Fruit fly (Drosophila melanogaster) whole organism, embryonic: ENCODE measurements around the gene CG15725.

Source experiments
- Abd-B ChIP-seq: fragments of 200-800 bp; sonication (Bioruptor generic); optimal IDR thresholded peaks from 2 replicates; lab custom pipeline; 2018; ENCODE audit warnings: missing biosample characterization, mild to moderate bottlenecking, missing genetic modification characterization, moderate library complexity
- Bteb2 ChIP-seq: fragments of 200-800 bp; sonication (Bioruptor generic); optimal IDR thresholded peaks from 2 replicates; lab custom pipeline; 2016; ENCODE audit warnings: missing biosample characterization, missing genetic modification characterization
- CG10979 ChIP-seq: fragments of 200-800 bp; sonication (Bioruptor generic); optimal IDR thresholded peaks from 2 replicates; lab custom pipeline; 2018; ENCODE audit warnings: missing biosample characterization, mild to moderate bottlenecking, missing genetic modification characterization, moderate library complexity
- CG12942 ChIP-seq: fragments of 200-800 bp; sonication (Bioruptor generic); optimal IDR thresholded peaks from 3 replicates; lab custom pipeline; 2016; ENCODE audit warnings: missing biosample characterization, missing genetic modification characterization
- CG13296 ChIP-seq: fragments of 200-800 bp; sonication (Bioruptor generic); optimal IDR thresholded peaks from 3 replicates; lab custom pipeline; 2018; ENCODE audit warnings: missing biosample characterization, mild to moderate bottlenecking, missing genetic modification characterization
- CG13775 ChIP-seq: fragments of 200-800 bp; sonication (Bioruptor generic); optimal IDR thresholded peaks from 3 replicates; lab custom pipeline; 2017; ENCODE audit warnings: missing biosample characterization, mild to moderate bottlenecking, missing genetic modification characterization
- CG14014 ChIP-seq: fragments of 200-800 bp; sonication (Bioruptor generic); IDR thresholded peaks from 2 replicates; pipeline ENCODE4 v1.3.6; 2022; ENCODE audit warnings: missing biosample characterization, missing genetic modification characterization
- CG14050 ChIP-seq: fragments of 200-800 bp; sonication (Bioruptor generic); IDR thresholded peaks from 3 replicates; pipeline ENCODE4 v1.3.6; 2022; ENCODE audit warnings: missing biosample characterization, missing genetic modification characterization
- CG16815 ChIP-seq: fragments of 200-800 bp; sonication (Bioruptor generic); optimal IDR thresholded peaks from 3 replicates; lab custom pipeline; 2017; ENCODE audit warnings: missing biosample characterization, mild to moderate bottlenecking, missing genetic modification characterization
- CG32532 ChIP-seq: fragments of 200-800 bp; sonication (Bioruptor generic); IDR thresholded peaks from 2 replicates; pipeline ENCODE4 v1.3.6; 2022; ENCODE audit warnings: missing biosample characterization, missing genetic modification characterization
- CG32767 ChIP-seq: fragments of 200-800 bp; sonication (Bioruptor generic); IDR thresholded peaks from 2 replicates; pipeline ENCODE4 v1.3.6; 2022; ENCODE audit warnings: missing biosample characterization, missing genetic modification characterization
- CG34224 ChIP-seq: fragments of 200-800 bp; sonication (Bioruptor generic); IDR thresholded peaks from 3 replicates; pipeline ENCODE4 v1.3.6; 2022; ENCODE audit warnings: missing biosample characterization, missing genetic modification characterization; ENCODE audit not compliant: partially characterized antibody
- CG34376 ChIP-seq: fragments of 200-800 bp; sonication (Bioruptor generic); optimal IDR thresholded peaks from 2 replicates; lab custom pipeline; 2018; ENCODE audit warnings: missing biosample characterization, mild to moderate bottlenecking, missing genetic modification characterization
- CG4328 ChIP-seq: fragments of 200-800 bp; sonication (Bioruptor generic); optimal IDR thresholded peaks from 3 replicates; lab custom pipeline; 2017; ENCODE audit warnings: missing biosample characterization, missing genetic modification reagents, missing genetic modification characterization
- CG5953 ChIP-seq: fragments of 200-800 bp; sonication (Bioruptor generic); IDR thresholded peaks from 2 replicates; pipeline ENCODE4 v1.3.6; 2022; ENCODE audit warnings: missing biosample characterization, missing genetic modification characterization
- CG6175 ChIP-seq: fragments of 200-800 bp; sonication (Bioruptor generic); IDR thresholded peaks from 3 replicates; pipeline ENCODE4 v1.3.6; 2022; ENCODE audit warnings: missing biosample characterization, missing genetic modification characterization
- CG8089 ChIP-seq: fragments of 200-800 bp; sonication (Bioruptor generic); optimal IDR thresholded peaks from 3 replicates; lab custom pipeline; 2016; ENCODE audit warnings: missing biosample characterization, missing genetic modification characterization
- CrebB ChIP-seq: fragments of 200-800 bp; sonication (Bioruptor generic); optimal IDR thresholded peaks from 3 replicates; lab custom pipeline; 2018; ENCODE audit warnings: missing biosample characterization, mild to moderate bottlenecking, missing genetic modification characterization
- Dbx ChIP-seq: fragments of 200-800 bp; sonication (Bioruptor generic); IDR thresholded peaks from 3 replicates; pipeline ENCODE4 v1.3.6; 2022; ENCODE audit warnings: missing biosample characterization, missing genetic modification characterization
- Dref ChIP-seq: fragments of 200-800 bp; sonication (Bioruptor generic); IDR thresholded peaks from 2 replicates; pipeline ENCODE4 v1.3.6; 2022; ENCODE audit warnings: missing biosample characterization, missing genetic modification characterization
- Fer2 ChIP-seq: fragments of 200-800 bp; sonication (Bioruptor generic); optimal IDR thresholded peaks from 2 replicates; lab custom pipeline; 2018; ENCODE audit warnings: missing biosample characterization, mild to moderate bottlenecking, missing genetic modification characterization, moderate library complexity
- H15 ChIP-seq: fragments of 200-800 bp; sonication (Bioruptor generic); IDR thresholded peaks from 3 replicates; pipeline ENCODE4 v1.3.6; 2022; ENCODE audit warnings: missing biosample characterization, missing genetic modification characterization
- HHEX ChIP-seq: fragments of 200-800 bp; sonication (Bioruptor generic); optimal IDR thresholded peaks from 3 replicates; lab custom pipeline; 2017; ENCODE audit warnings: missing biosample characterization, mild to moderate bottlenecking, missing genetic modification characterization, missing genetic modification reagents
- HmgZ ChIP-seq: fragments of 200-800 bp; sonication (Bioruptor generic); optimal IDR thresholded peaks from 2 replicates; lab custom pipeline; 2018; ENCODE audit warnings: missing biosample characterization, mild to moderate bottlenecking, missing genetic modification characterization
- Hr3 ChIP-seq: fragments of 200-800 bp; sonication (Bioruptor generic); optimal IDR thresholded peaks from 3 replicates; lab custom pipeline; 2016; ENCODE audit warnings: missing biosample characterization, missing genetic modification characterization
- Jarid2 ChIP-seq: fragments of 200-800 bp; sonication (Bioruptor generic); optimal IDR thresholded peaks from 3 replicates; lab custom pipeline; 2017; ENCODE audit warnings: mild to moderate bottlenecking, missing biosample characterization, missing genetic modification reagents, missing genetic modification characterization
- MESR4 ChIP-seq: fragments of 200-800 bp; sonication (Bioruptor generic); optimal IDR thresholded peaks from 2 replicates; lab custom pipeline; 2018; ENCODE audit warnings: missing biosample characterization, mild to moderate bottlenecking, missing genetic modification characterization, moderate library complexity
- Meics ChIP-seq: fragments of 200-800 bp; sonication (Bioruptor generic); optimal IDR thresholded peaks from 2 replicates; lab custom pipeline; 2017; ENCODE audit warnings: missing biosample characterization, mild to moderate bottlenecking, missing genetic modification characterization
- NfI ChIP-seq: fragments of 200-800 bp; sonication (Bioruptor generic); optimal IDR thresholded peaks from 3 replicates; lab custom pipeline; 2018; ENCODE audit warnings: missing biosample characterization, mild to moderate bottlenecking, missing genetic modification characterization, moderate library complexity
- Oli ChIP-seq: fragments of 200-800 bp; sonication (Bioruptor generic); optimal IDR thresholded peaks from 2 replicates; lab custom pipeline; 2018; ENCODE audit warnings: missing biosample characterization, mild to moderate bottlenecking, missing genetic modification characterization, moderate library complexity
- Ptx1 ChIP-seq: fragments of 200-800 bp; sonication (Bioruptor generic); IDR thresholded peaks from 2 replicates; pipeline ENCODE4 v1.3.6; 2022; ENCODE audit warnings: missing biosample characterization, missing genetic modification characterization
- Six4 ChIP-seq: fragments of 200-800 bp; sonication (Bioruptor generic); optimal IDR thresholded peaks from 2 replicates; lab custom pipeline; 2016; ENCODE audit warnings: missing biosample characterization, missing genetic modification characterization
- al ChIP-seq: fragments of 200-800 bp; sonication (Bioruptor generic); IDR thresholded peaks from 2 replicates; pipeline ENCODE4 v1.3.6; 2022; ENCODE audit warnings: missing biosample characterization, missing genetic modification characterization
- cato ChIP-seq: fragments of 200-800 bp; sonication (Bioruptor generic); optimal IDR thresholded peaks from 2 replicates; lab custom pipeline; 2016; ENCODE audit warnings: missing biosample characterization, missing genetic modification characterization, borderline replicate concordance
- corto ChIP-seq: fragments of 200-800 bp; sonication (Bioruptor generic); optimal IDR thresholded peaks from 2 replicates; lab custom pipeline; 2016; ENCODE audit warnings: missing biosample characterization, mild to moderate bottlenecking, missing genetic modification characterization, moderate library complexity
- crc ChIP-seq: fragments of 200-800 bp; sonication (Bioruptor generic); optimal IDR thresholded peaks from 2 replicates; lab custom pipeline; 2016; ENCODE audit warnings: missing biosample characterization, missing genetic modification characterization
- croc ChIP-seq: fragments of 200-800 bp; sonication (Bioruptor generic); conservative IDR thresholded peaks from 3 replicates; pipeline ENCODE4 v1.3.6; 2022; ENCODE audit warnings: missing biosample characterization, missing genetic modification characterization
- fd3F ChIP-seq: fragments of 200-800 bp; sonication (Bioruptor generic); optimal IDR thresholded peaks from 2 replicates; lab custom pipeline; 2018; ENCODE audit warnings: missing biosample characterization, mild to moderate bottlenecking, missing genetic modification characterization, moderate library complexity
- fru ChIP-seq: fragments of >200 bp; optimal IDR thresholded peaks from 2 replicates; lab custom pipeline; 2017
- gro ChIP-seq: fragments of 200-800 bp; sonication (Bioruptor generic); optimal IDR thresholded peaks from 2 replicates; lab custom pipeline; 2016; ENCODE audit warnings: missing biosample characterization, missing genetic modification characterization
- gsb-n ChIP-seq: fragments of 200-800 bp; sonication (Bioruptor generic); optimal IDR thresholded peaks from 3 replicates; lab custom pipeline; 2018; ENCODE audit warnings: missing biosample characterization, mild to moderate bottlenecking, missing genetic modification characterization
- hb ChIP-seq: fragments of 200-800 bp; sonication (Bioruptor generic); IDR thresholded peaks from 3 replicates; pipeline ENCODE4 v1.3.6; 2022; ENCODE audit warnings: missing biosample characterization, missing genetic modification characterization; ENCODE audit not compliant: partially characterized antibody
- lilli ChIP-seq: fragments of 200-800 bp; sonication (Bioruptor generic); optimal IDR thresholded peaks from 3 replicates; lab custom pipeline; 2016; ENCODE audit warnings: missing biosample characterization, missing genetic modification characterization
- nmo ChIP-seq: fragments of 200-800 bp; sonication (Bioruptor generic); optimal IDR thresholded peaks from 2 replicates; lab custom pipeline; 2018; ENCODE audit warnings: missing biosample characterization, mild to moderate bottlenecking, missing genetic modification characterization, moderate library complexity
- org-1 ChIP-seq: fragments of 200-800 bp; sonication (Bioruptor generic); optimal IDR thresholded peaks from 2 replicates; lab custom pipeline; 2017; ENCODE audit warnings: missing biosample characterization, missing genetic modification characterization
- pum ChIP-seq: fragments of 200-800 bp; sonication (Bioruptor generic); optimal IDR thresholded peaks from 2 replicates; lab custom pipeline; 2016; ENCODE audit warnings: missing biosample characterization, missing genetic modification characterization
- schlank ChIP-seq: fragments of 200-800 bp; sonication (Bioruptor generic); optimal IDR thresholded peaks from 2 replicates; lab custom pipeline; 2018; ENCODE audit warnings: missing biosample characterization, mild to moderate bottlenecking, missing genetic modification characterization
- sim ChIP-seq: fragments of 200-800 bp; sonication (Bioruptor generic); IDR thresholded peaks from 2 replicates; pipeline ENCODE4 v1.3.6; 2022; ENCODE audit warnings: missing biosample characterization, missing genetic modification characterization
- stc ChIP-seq: fragments of 200-800 bp; sonication (Bioruptor generic); IDR thresholded peaks from 2 replicates; pipeline ENCODE4 v1.3.6; 2022; ENCODE audit warnings: missing biosample characterization, missing genetic modification characterization
- toy ChIP-seq: fragments of 200-800 bp; sonication (Bioruptor generic); IDR thresholded peaks from 2 replicates; pipeline ENCODE4 v1.3.6; 2022; ENCODE audit warnings: missing biosample characterization, missing genetic modification characterization

CG15725 gene

DNA sequence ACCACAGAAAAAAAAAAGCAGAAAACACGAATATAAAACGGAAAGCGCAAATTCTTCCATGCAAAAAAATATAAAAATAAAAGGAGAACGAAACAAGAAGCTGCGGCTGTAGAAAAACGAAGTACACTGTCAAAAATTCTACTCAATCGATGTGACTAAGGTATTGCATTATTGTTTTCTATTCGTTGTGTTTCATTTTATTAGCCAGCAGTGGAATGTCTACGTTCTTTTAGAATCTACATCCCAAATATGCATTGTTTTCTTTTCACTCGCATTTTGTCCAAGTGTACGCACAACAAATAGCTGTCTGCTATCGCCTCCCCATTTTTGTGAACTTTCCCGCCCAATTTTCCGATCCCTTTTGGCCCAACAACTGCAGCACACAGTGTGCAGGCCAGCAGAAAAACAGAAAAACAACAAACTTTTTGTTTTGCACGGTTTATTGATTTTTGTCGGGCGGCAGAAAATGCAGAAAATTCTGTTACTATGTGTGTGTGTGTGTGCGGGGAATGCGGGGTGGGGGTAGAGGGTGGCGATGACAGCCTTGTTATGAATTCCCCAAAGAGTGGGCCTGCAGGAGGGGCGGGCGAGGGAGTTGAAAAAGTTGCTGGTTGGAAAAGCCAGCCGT, 13.6 kb downstream of the CG15725 start (continued):
- TF ChIP-seq fd3F (GFP tag; lab: Kevin White, UChicago), result peak; percentile 3
- TF ChIP-seq lilli (GFP tag; lab: Kevin White, UChicago), result peak; percentile 66
- peak; percentile 33; the same call in 2 of the 3 replicates for TF ChIP-seq croc (GFP tag; lab: Robert Waterston, UW)
- TF ChIP-seq schlank (tag; lab: Kevin White, UChicago), result peak; percentile 9
- no peak for TF ChIP-seq fru (lab: Kevin White, UChicago)
- TF ChIP-seq Dref, result no peak
- TF ChIP-seq gsb-n (tag; lab: Kevin White, UChicago), result peak; percentile 31
- TF ChIP-seq corto (GFP tag; lab: Kevin White, UChicago), result peak; percentile 49
- no peak for TF ChIP-seq CG34376 (GFP tag; lab: Kevin White, UChicago)
- 0 out of 3 replicates have a peak, but pooled peaks have one; percentile 59 for TF ChIP-seq CG6175 (GFP tag; lab: Robert Waterston, UW)
- TF ChIP-seq Jarid2 (GFP tag; lab: Kevin White, UChicago), result peak; percentile 27
- TF ChIP-seq CG12942 (GFP tag; lab: Kevin White, UChicago), result peak; percentile 67
- TF ChIP-seq al (GFP tag; lab: Robert Waterston, UW), result 0 out of 2 replicates have a peak, but pooled peaks have one; percentile 12
- peak; percentile 76 for TF ChIP-seq nmo
- peak; percentile 75 for TF ChIP-seq Meics (GFP tag; lab: Kevin White, UChicago)
- peak; percentile 72 for TF ChIP-seq Six4 (GFP tag; lab: Kevin White, UChicago)
- no peak for TF ChIP-seq hb (GFP tag; lab: Robert Waterston, UW)
- peak; percentile 62 for TF ChIP-seq CG16815 (GFP tag; lab: Kevin White, UChicago)
- peak; percentile 66; the same call in 2 of the 3 replicates for TF ChIP-seq H15 (GFP tag; lab: Robert Waterston, UW)
- peak; percentile 67 for TF ChIP-seq cato
- peak; percentile 64; the same call in 1 of the 3 replicates for TF ChIP-seq Dbx (GFP tag; lab: Robert Waterston, UW)
- peak; percentile 62 for TF ChIP-seq Bteb2 (GFP tag; lab: Kevin White, UChicago)
- no peak for TF ChIP-seq crc (GFP tag; lab: Kevin White, UChicago)
- peak; percentile 62 for TF ChIP-seq Abd-B (GFP tag; lab: Kevin White, UChicago)
- TF ChIP-seq toy (GFP tag; lab: Robert Waterston, UW), result 0 out of 2 replicates have a peak, but pooled peaks have one; percentile 19
- peak; percentile 26 for TF ChIP-seq HmgZ
- TF ChIP-seq CG10979 (tag; lab: Kevin White, UChicago), result peak; percentile 72
- peak; percentile 74 for TF ChIP-seq CG8089 (GFP tag; lab: Kevin White, UChicago)
- peak; percentile 69 for TF ChIP-seq CG14014
- peak; percentile 60 for TF ChIP-seq CG13775 (GFP tag; lab: Kevin White, UChicago)
- TF ChIP-seq CG34224 (GFP tag; lab: Robert Waterston, UW), result no peak
- TF ChIP-seq CG32532, result peak; percentile 70
- no peak for TF ChIP-seq MESR4 (GFP tag; lab: Kevin White, UChicago)
- TF ChIP-seq CG13296, result peak; percentile 50
- TF ChIP-seq HHEX (GFP tag; lab: Kevin White, UChicago), result peak; percentile 59
- TF ChIP-seq Fer2, result no peak
- TF ChIP-seq sim (GFP tag; lab: Robert Waterston, UW), result no peak
- TF ChIP-seq CG14050 (GFP tag; lab: Robert Waterston, UW), result peak; percentile 60
- peak; percentile 80 for TF ChIP-seq Ptx1 (GFP tag; lab: Robert Waterston, UW)
- peak; percentile 75 for TF ChIP-seq pum (GFP tag; lab: Kevin White, UChicago)
- no peak for TF ChIP-seq CG4328 (GFP tag; lab: Kevin White, UChicago)
- no peak for TF ChIP-seq CG32767 (GFP tag; lab: Robert Waterston, UW)
- peak; percentile 68 for TF ChIP-seq Hr3 (GFP tag; lab: Kevin White, UChicago)
- no peak for TF ChIP-seq CG5953 (GFP tag; lab: Robert Waterston, UW)
- TF ChIP-seq stc, result peak; percentile 43; the same call in 1 of the 2 replicates
- TF ChIP-seq gro (GFP tag; lab: Kevin White, UChicago), result peak; percentile 20
- peak; percentile 67 for TF ChIP-seq NfI (GFP tag; lab: Kevin White, UChicago)
- TF ChIP-seq CrebB (tag; lab: Kevin White, UChicago), result peak; percentile 20
- TF ChIP-seq Oli (tag; lab: Kevin White, UChicago), result peak; percentile 76
- TF ChIP-seq org-1 (GFP tag; lab: Kevin White, UChicago), result peak; percentile 69
